Fruit fly (Drosophila melanogaster) whole organism, embryonic: Measurements from ENCODE around the gene scpr-A.

Source experiments
- CG10321 ChIP-seq: fragments of 200-800 bp; sonication (Bioruptor generic); IDR thresholded peaks from 2 replicates; pipeline ENCODE4 v1.3.6; 2022; ENCODE audit warnings: missing biosample characterization, missing genetic modification characterization
- CG10959 ChIP-seq: fragments of 200-800 bp; sonication (Bioruptor generic); IDR thresholded peaks from 2 replicates; pipeline ENCODE4 v1.3.6; 2022; ENCODE audit warnings: missing biosample characterization, missing genetic modification characterization
- CG12769 ChIP-seq: fragments of 200-800 bp; sonication (Bioruptor generic); optimal IDR thresholded peaks from 2 replicates; lab custom pipeline; 2019; ENCODE audit warnings: missing biosample characterization, mild to moderate bottlenecking, missing genetic modification characterization, moderate library complexity
- CG13296 ChIP-seq: fragments of 200-800 bp; sonication (Bioruptor generic); optimal IDR thresholded peaks from 3 replicates; lab custom pipeline; 2018; ENCODE audit warnings: missing biosample characterization, mild to moderate bottlenecking, missing genetic modification characterization
- CG15514 ChIP-seq: fragments of 200-800 bp; sonication (Bioruptor generic); optimal IDR thresholded peaks from 3 replicates; lab custom pipeline; 2017; ENCODE audit warnings: missing biosample characterization, missing genetic modification characterization, mild to moderate bottlenecking, moderate library complexity, missing genetic modification reagents
- CG2199 ChIP-seq: fragments of 200-800 bp; sonication (Bioruptor generic); IDR thresholded peaks from 3 replicates; pipeline ENCODE4 v1.3.6; 2022; ENCODE audit warnings: missing biosample characterization, missing genetic modification characterization
- CG32532 ChIP-seq: fragments of 200-800 bp; sonication (Bioruptor generic); IDR thresholded peaks from 2 replicates; pipeline ENCODE4 v1.3.6; 2022; ENCODE audit warnings: missing biosample characterization, missing genetic modification characterization
- CG3407 ChIP-seq: fragments of 200-800 bp; sonication (Bioruptor generic); optimal IDR thresholded peaks from 2 replicates; lab custom pipeline; 2018; ENCODE audit warnings: missing biosample characterization, mild to moderate bottlenecking, missing genetic modification characterization
- CG34422 ChIP-seq: fragments of 200-800 bp; sonication (Bioruptor generic); IDR thresholded peaks from 3 replicates; pipeline ENCODE4 v1.3.6; 2022; ENCODE audit warnings: missing biosample characterization, missing genetic modification characterization
- CG3726 ChIP-seq: fragments of 200-800 bp; sonication (Bioruptor generic); IDR thresholded peaks from 3 replicates; pipeline ENCODE4, ENCODE4 v1.3.6; 2022; ENCODE audit warnings: missing biosample characterization, missing genetic modification characterization
- CG5180 ChIP-seq: fragments of 200-800 bp; sonication (Bioruptor generic); optimal IDR thresholded peaks from 3 replicates; lab custom pipeline; 2017; ENCODE audit warnings: missing biosample characterization, missing genetic modification characterization, mild to moderate bottlenecking, moderate library complexity, missing genetic modification reagents
- CG6791 ChIP-seq: fragments of 200-800 bp; sonication (Bioruptor generic); IDR thresholded peaks from 3 replicates; pipeline ENCODE4 v1.3.6; 2022; ENCODE audit warnings: missing biosample characterization, missing genetic modification characterization; ENCODE audit not compliant: partially characterized antibody
- CG7372 ChIP-seq: fragments of 200-800 bp; sonication (Bioruptor generic); IDR thresholded peaks from 2 replicates; pipeline ENCODE4 v1.3.6; 2022; ENCODE audit warnings: missing biosample characterization, missing genetic modification characterization
- CG7786 ChIP-seq: fragments of 200-800 bp; sonication (Bioruptor generic); optimal IDR thresholded peaks from 2 replicates; lab custom pipeline; 2016; ENCODE audit warnings: missing biosample characterization, missing genetic modification characterization
- CG8765 ChIP-seq: fragments of 200-800 bp; sonication (Bioruptor generic); IDR thresholded peaks from 2 replicates; pipeline ENCODE4 v1.3.6; 2022; ENCODE audit warnings: missing biosample characterization, missing genetic modification characterization
- CG8924 ChIP-seq: fragments of 200-800 bp; optimal IDR thresholded peaks from 3 replicates; lab custom pipeline; 2019; ENCODE audit warnings: missing biosample characterization, mild to moderate bottlenecking, missing genetic modification characterization, moderate library complexity
- CG9797 ChIP-seq: fragments of 200-800 bp; sonication (Bioruptor generic); optimal IDR thresholded peaks from 3 replicates; lab custom pipeline; 2018; ENCODE audit warnings: missing biosample characterization, mild to moderate bottlenecking, missing genetic modification characterization
- Eip74EF ChIP-seq, 2 experiments: fragments of 200-800 bp in 1 of 2; fragments of >200 bp in 1 of 2; sonication (Bioruptor generic) in 1 of 2; optimal IDR thresholded peaks; 2 replicates each; lab custom pipeline; 2017 to 2019; ENCODE audit warnings: missing biosample characterization in 2 of 2, missing genetic modification characterization in 2 of 2, mild to moderate bottlenecking in 1 of 2, moderate library complexity in 1 of 2
- Ets97D ChIP-seq: fragments of 200-800 bp; sonication (Bioruptor generic); optimal IDR thresholded peaks from 3 replicates; lab custom pipeline; 2016; ENCODE audit warnings: missing biosample characterization, missing genetic modification characterization
- Fer2 ChIP-seq: fragments of 200-800 bp; sonication (Bioruptor generic); optimal IDR thresholded peaks from 2 replicates; lab custom pipeline; 2018; ENCODE audit warnings: missing biosample characterization, mild to moderate bottlenecking, missing genetic modification characterization, moderate library complexity
- H15 ChIP-seq: fragments of 200-800 bp; sonication (Bioruptor generic); IDR thresholded peaks from 3 replicates; pipeline ENCODE4 v1.3.6; 2022; ENCODE audit warnings: missing biosample characterization, missing genetic modification characterization
- HLH4C ChIP-seq: fragments of 200-800 bp; sonication (Bioruptor generic); IDR thresholded peaks from 3 replicates; pipeline ENCODE4 v1.3.6; 2022; ENCODE audit warnings: missing biosample characterization, missing genetic modification characterization; ENCODE audit not compliant: partially characterized antibody
- HLHmδ ChIP-seq: fragments of 200-800 bp; sonication (Bioruptor generic); optimal IDR thresholded peaks from 2 replicates; lab custom pipeline; 2018; ENCODE audit warnings: missing biosample characterization, mild to moderate bottlenecking, missing genetic modification characterization, moderate library complexity
- Lpt ChIP-seq: fragments of >200 bp; optimal IDR thresholded peaks from 2 replicates; lab custom pipeline; 2018; ENCODE audit warnings: missing biosample characterization, missing genetic modification characterization
- MESR4 ChIP-seq: fragments of 200-800 bp; sonication (Bioruptor generic); optimal IDR thresholded peaks from 2 replicates; lab custom pipeline; 2018; ENCODE audit warnings: missing biosample characterization, mild to moderate bottlenecking, missing genetic modification characterization, moderate library complexity
- Meics ChIP-seq: fragments of 200-800 bp; sonication (Bioruptor generic); optimal IDR thresholded peaks from 2 replicates; lab custom pipeline; 2017; ENCODE audit warnings: missing biosample characterization, mild to moderate bottlenecking, missing genetic modification characterization
- Nf-YB ChIP-seq: fragments of 200-800 bp; sonication (Bioruptor generic); optimal IDR thresholded peaks from 3 replicates; lab custom pipeline; 2019; ENCODE audit warnings: missing biosample characterization, mild to moderate bottlenecking, missing genetic modification characterization, moderate library complexity
- Oli ChIP-seq: fragments of 200-800 bp; sonication (Bioruptor generic); optimal IDR thresholded peaks from 2 replicates; lab custom pipeline; 2018; ENCODE audit warnings: missing biosample characterization, mild to moderate bottlenecking, missing genetic modification characterization, moderate library complexity
- Rx ChIP-seq: fragments of 200-800 bp; sonication (Bioruptor generic); IDR thresholded peaks from 2 replicates; pipeline ENCODE4 v1.3.6; 2022; ENCODE audit warnings: missing biosample characterization, missing genetic modification characterization
- amos ChIP-seq: fragments of 200-800 bp; sonication (Bioruptor generic); IDR thresholded peaks from 2 replicates; pipeline ENCODE4 v1.3.6; 2022; ENCODE audit warnings: missing biosample characterization, missing genetic modification characterization; ENCODE audit not compliant: partially characterized antibody
- az2 ChIP-seq: fragments of 200-800 bp; sonication (Bioruptor generic); optimal IDR thresholded peaks from 3 replicates; lab custom pipeline; 2016; ENCODE audit warnings: missing biosample characterization, missing genetic modification characterization
- bowl ChIP-seq: fragments of 200-800 bp; sonication (Bioruptor generic); IDR thresholded peaks from 2 replicates; pipeline ENCODE4 v1.3.6; 2022; ENCODE audit warnings: missing biosample characterization, missing genetic modification characterization
- btn ChIP-seq: fragments of 200-800 bp; sonication (Bioruptor generic); optimal IDR thresholded peaks from 2 replicates; lab custom pipeline; 2016; ENCODE audit warnings: missing biosample characterization, missing genetic modification characterization
- dmrt11E ChIP-seq: fragments of 200-800 bp; sonication (Bioruptor generic); optimal IDR thresholded peaks from 3 replicates; lab custom pipeline; 2018; ENCODE audit warnings: missing biosample characterization, mild to moderate bottlenecking, missing genetic modification characterization, moderate library complexity
- exex ChIP-seq: fragments of 200-800 bp; sonication (Bioruptor generic); optimal IDR thresholded peaks from 4 replicates; lab custom pipeline; 2018; ENCODE audit warnings: missing biosample characterization, mild to moderate bottlenecking, missing genetic modification characterization, moderate library complexity
- hth ChIP-seq: fragments of >200 bp; optimal IDR thresholded peaks from 2 replicates; lab custom pipeline; 2017; ENCODE audit warnings: inconsistent platforms
- inv ChIP-seq: fragments of 200-800 bp; sonication (Bioruptor generic); IDR thresholded peaks from 2 replicates; pipeline ENCODE4 v1.3.6; 2022; ENCODE audit warnings: missing biosample characterization, missing genetic modification characterization; ENCODE audit not compliant: partially characterized antibody
- jigr1 ChIP-seq: fragments of 200-800 bp; sonication (Bioruptor generic); IDR thresholded peaks from 3 replicates; pipeline ENCODE4 v1.3.6; 2022; ENCODE audit warnings: missing biosample characterization, missing genetic modification characterization
- kay ChIP-seq: fragments of 200-800 bp; sonication (Bioruptor generic); optimal IDR thresholded peaks from 2 replicates; lab custom pipeline; 2016; ENCODE audit warnings: missing biosample characterization, missing genetic modification characterization
- maf-S ChIP-seq: fragments of 200-800 bp; sonication (Bioruptor generic); optimal IDR thresholded peaks from 2 replicates; lab custom pipeline; 2016; ENCODE audit warnings: missing biosample characterization, missing genetic modification characterization
- mld ChIP-seq: fragments of 200-800 bp; sonication (Bioruptor generic); IDR thresholded peaks from 3 replicates; pipeline ENCODE4 v1.3.6; 2022; ENCODE audit warnings: missing biosample characterization, missing genetic modification characterization; ENCODE audit not compliant: partially characterized antibody
- nerfin-1 ChIP-seq: fragments of 200-800 bp; sonication (Bioruptor generic); optimal IDR thresholded peaks from 3 replicates; lab custom pipeline; 2019; ENCODE audit warnings: missing biosample characterization, mild to moderate bottlenecking, missing genetic modification characterization, moderate library complexity
- repo ChIP-seq: fragments of 200-800 bp; sonication (Bioruptor generic); optimal IDR thresholded peaks from 2 replicates; lab custom pipeline; 2016; ENCODE audit warnings: missing biosample characterization, missing genetic modification characterization
- rib ChIP-seq: fragments of 200-800 bp; sonication (Bioruptor generic); IDR thresholded peaks from 2 replicates; pipeline ENCODE4 v1.3.6; 2022; ENCODE audit warnings: missing biosample characterization, missing genetic modification characterization
- row ChIP-seq: fragments of 200-800 bp; sonication (Bioruptor generic); IDR thresholded peaks from 3 replicates; pipeline ENCODE4 v1.3.6; 2022; ENCODE audit warnings: missing biosample characterization, missing genetic modification characterization
- seq ChIP-seq: fragments of 200-800 bp; sonication (Bioruptor generic); IDR thresholded peaks from 2 replicates; pipeline ENCODE4 v1.3.6; 2022; ENCODE audit warnings: missing biosample characterization, missing genetic modification characterization
- shn ChIP-seq: fragments of 200-800 bp; sonication (Bioruptor generic); optimal IDR thresholded peaks from 3 replicates; lab custom pipeline; 2016; ENCODE audit warnings: missing biosample characterization, missing genetic modification characterization
- sisA ChIP-seq: fragments of 200-800 bp; sonication (Bioruptor generic); IDR thresholded peaks from 2 replicates; pipeline ENCODE4 v1.3.6; 2022; ENCODE audit warnings: missing biosample characterization, missing genetic modification characterization
- tx ChIP-seq: fragments of 200-800 bp; sonication (Bioruptor generic); optimal IDR thresholded peaks from 2 replicates; lab custom pipeline; 2016; ENCODE audit warnings: missing biosample characterization, missing genetic modification characterization
- usp ChIP-seq: fragments of >200 bp; optimal IDR thresholded peaks from 2 replicates; lab custom pipeline; 2017; ENCODE audit warnings: missing biosample characterization, missing genetic modification characterization
- vvl ChIP-seq: fragments of 200-800 bp; sonication (Bioruptor generic); IDR thresholded peaks from 2 replicates; pipeline ENCODE4 v1.3.6; 2022; ENCODE audit warnings: missing biosample characterization, missing genetic modification characterization

The scpr-A gene

DNA sequence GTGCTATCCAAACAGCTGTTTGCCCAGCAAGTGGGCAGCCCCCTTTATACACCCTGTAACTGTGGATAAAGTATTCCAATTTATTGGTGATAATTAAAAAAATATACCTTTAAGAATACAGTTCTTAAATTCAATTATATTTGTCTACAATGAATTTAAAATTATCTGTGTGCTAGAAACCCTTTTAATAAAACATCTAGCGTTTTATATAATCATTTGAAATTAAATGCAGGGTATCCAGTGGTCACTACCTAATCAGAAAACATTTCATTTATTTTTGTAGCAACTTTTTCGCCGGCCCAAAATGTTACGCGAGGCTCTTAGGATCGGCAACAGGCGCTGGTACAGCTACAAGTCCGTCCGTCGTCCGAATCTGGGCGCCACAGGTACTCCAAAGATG lies 14.5 kb upstream of the scpr-A start, which contains the start of gene CG17726 (continued):
- TF ChIP-seq CG13296 (peak; percentile 96), CG8924 (tag; lab: Kevin White, UChicago) (peak; percentile 99), seq (GFP tag; lab: Robert Waterston, UW) (peak; percentile 97), CG2199 (peak; percentile 94), row (GFP tag; lab: Robert Waterston, UW) (peak; percentile 100), Ets97D (peak; percentile 46), CG6791 (GFP tag; lab: Robert Waterston, UW) (no peak), CG7372 (GFP tag; lab: Robert Waterston, UW) (peak; percentile 97), maf-S (GFP tag; lab: Kevin White, UChicago) (peak; percentile 81), HLH4C (GFP tag; lab: Robert Waterston, UW) (no peak), btn (GFP tag; lab: Kevin White, UChicago) (peak; percentile 57), nerfin-1 (tag; lab: Kevin White, UChicago) (peak; percentile 93), MESR4 (GFP tag; lab: Kevin White, UChicago) (peak; percentile 67), shn (GFP tag; lab: Kevin White, UChicago) (peak; percentile 79), CG3407 (GFP tag; lab: Kevin White, UChicago) (peak; percentile 94), repo (GFP tag; lab: Kevin White, UChicago) (peak; percentile 76), Rx (GFP tag; lab: Robert Waterston, UW) (peak; percentile 95), jigr1 (GFP tag; lab: Robert Waterston, UW) (peak; percentile 88), CG10321 (peak; percentile 86), CG12769 (tag; lab: Kevin White, UChicago) (no peak), bowl (GFP tag; lab: Robert Waterston, UW) (peak; percentile 96), CG7786 (peak; percentile 87), CG8765 (GFP tag; lab: Robert Waterston, UW) (peak; percentile 97), hth (lab: Kevin White, UChicago) (no peak), usp (GFP tag; lab: Kevin White, UChicago) (no peak), CG9797 (GFP tag; lab: Kevin White, UChicago) (peak; percentile 12), inv (GFP tag; lab: Robert Waterston, UW) (no peak), kay (GFP tag; lab: Kevin White, UChicago) (peak; percentile 87), CG3726 (peak; percentile 95), CG15514 (GFP tag; lab: Kevin White, UChicago) (peak; percentile 86), CG5180 (GFP tag; lab: Kevin White, UChicago) (no peak), mld (GFP tag; lab: Robert Waterston, UW) (no peak), dmrt11E (tag; lab: Kevin White, UChicago) (peak; percentile 99), exex (tag; lab: Kevin White, UChicago) (no peak), rib (peak; percentile 97), amos (GFP tag; lab: Robert Waterston, UW) (no peak), Nf-YB (GFP tag; lab: Kevin White, UChicago) (peak; percentile 89), Meics (GFP tag; lab: Kevin White, UChicago) (peak; percentile 96), CG10959 (GFP tag; lab: Robert Waterston, UW) (peak; percentile 96), Lpt (no peak), HLHmδ (GFP tag; lab: Kevin White, UChicago) (no peak), az2 (peak; percentile 98), Eip74EF (GFP tag; optimal IDR thresholded peaks at IDR 0.05; lab: Kevin White, UChicago) (peak in 1 of 2 experiments; percentile 97), H15 (GFP tag; lab: Robert Waterston, UW) (peak; percentile 97), Fer2 (tag; lab: Kevin White, UChicago) (peak; percentile 94), CG34422 (GFP tag; lab: Robert Waterston, UW) (peak; percentile 98), Oli (tag; lab: Kevin White, UChicago) (peak; percentile 97), CG32532 (GFP tag; lab: Robert Waterston, UW) (peak; percentile 98), sisA (GFP tag; lab: Robert Waterston, UW) (peak; percentile 97), vvl (GFP tag; lab: Robert Waterston, UW) (peak; percentile 99), tx (peak; percentile 86)
